Worm (Caenorhabditis elegans): ENCODE results near the gene srw-21.

DNA sequence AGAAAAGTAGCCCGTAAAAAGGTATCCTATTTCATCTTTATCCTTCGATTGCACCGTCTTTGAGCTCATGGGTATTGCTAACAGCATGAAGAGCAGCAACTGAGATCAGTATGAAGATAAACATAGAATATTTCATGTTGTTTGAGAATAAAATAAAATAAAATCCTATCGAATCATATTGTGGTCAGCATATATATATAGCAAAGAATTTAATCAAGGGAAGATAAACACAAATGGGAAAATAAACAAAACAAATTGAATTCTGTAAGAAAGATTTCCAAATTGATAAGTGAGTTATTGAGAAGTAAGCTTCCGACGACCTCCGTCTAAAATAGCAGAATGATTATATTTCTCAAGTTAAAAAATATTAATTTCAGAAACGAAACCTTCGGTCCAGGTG lies 44.2 kb upstream of the srw-21 start, which contains the start of gene T26H5.10:
- no peak for TF ChIP-seq nhr-10 (tag; optimal IDR thresholded peaks at IDR 0.05)
- no peak for TF ChIP-seq lin-13 (GFP tag; optimal IDR thresholded peaks at IDR 0.05)
- TF ChIP-seq F13H6.1 (tag; optimal IDR thresholded peaks at IDR 0.05), result no peak
- no peak for TF ChIP-seq nhr-23 (tag; optimal IDR thresholded peaks at IDR 0.05)
- TF ChIP-seq fos-1 (tag; optimal IDR thresholded peaks at IDR 0.05), result no peak
